Fruit fly (Drosophila melanogaster): ENCODE data around the gene CG33927.
A peak's percentile ranks its signal among the peaks of the same experiment; 100 is the strongest.

Gene CG33927

DNA sequence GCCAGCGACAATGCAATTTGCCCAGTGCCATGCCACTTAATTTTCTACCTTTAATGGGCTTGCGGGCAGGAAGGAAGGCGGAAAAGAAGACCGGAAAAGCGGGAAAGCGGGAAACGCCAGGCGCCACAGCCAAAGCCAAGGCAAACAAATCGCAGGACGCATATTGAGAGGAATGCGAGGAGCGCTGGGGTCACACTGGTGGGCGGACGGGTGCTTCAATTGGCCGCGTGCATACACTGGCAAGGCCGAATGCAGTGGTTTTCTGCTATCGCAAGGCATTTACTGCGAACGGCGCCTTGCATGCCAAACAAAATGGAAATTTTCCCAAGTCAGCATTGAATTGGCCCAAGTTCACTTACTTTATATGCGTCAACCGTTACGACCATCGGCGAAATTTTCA lies 38.0 kb upstream of the CG33927 start:
- no peak for TF ChIP-seq CG33017 (tag; optimal IDR thresholded peaks at IDR 0.05)
- TF ChIP-seq ovo (GFP tag; optimal IDR thresholded peaks at IDR 0.05) = no peak
- peak; percentile 65 for TF ChIP-seq tj (GFP tag; optimal IDR thresholded peaks at IDR 0.05)

dm6 chr3R:4726796-4727195 lies 36.4 kb upstream of the CG33927 start:
- TF ChIP-seq CG33017 (tag; optimal IDR thresholded peaks at IDR 0.05) (no peak), CG5204 (GFP tag; optimal IDR thresholded peaks at IDR 0.05) (no peak), CG7045 (GFP tag; optimal IDR thresholded peaks at IDR 0.05) (no peak), Mnt (GFP tag; optimal IDR thresholded peaks at IDR 0.05) (no peak), CG1620 (GFP tag; optimal IDR thresholded peaks at IDR 0.05) (no peak), CG12768 (GFP tag; optimal IDR thresholded peaks at IDR 0.05) (no peak), CG7101 (tag; optimal IDR thresholded peaks at IDR 0.05) (no peak), cic (GFP tag; optimal IDR thresholded peaks at IDR 0.05) (no peak), Clk (GFP tag; optimal IDR thresholded peaks at IDR 0.05) (no peak)

DNA sequence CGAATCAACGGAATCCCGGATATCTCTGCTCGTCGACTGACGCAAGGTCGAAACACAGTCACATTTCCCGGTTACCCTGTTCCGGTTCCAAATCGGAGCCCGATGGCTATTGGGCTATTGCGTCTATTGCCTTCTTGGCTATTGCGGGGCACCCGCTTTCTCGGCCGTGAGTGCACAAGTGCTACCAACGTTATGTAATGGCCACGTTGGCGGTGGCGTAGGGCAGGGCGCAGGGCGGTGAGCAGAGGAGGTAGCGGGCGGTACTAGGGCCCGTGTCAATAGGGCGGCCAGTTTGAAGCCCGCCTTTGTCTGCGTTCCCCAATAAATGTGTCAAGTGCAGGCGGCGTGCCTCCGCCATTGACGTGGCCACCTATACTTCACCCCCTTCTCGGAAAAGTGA lies 35.9 kb upstream of the CG33927 start:
- TF ChIP-seq tj (GFP tag; optimal IDR thresholded peaks at IDR 0.05) (no peak), CG5204 (GFP tag; optimal IDR thresholded peaks at IDR 0.05) (no peak), CG7045 (GFP tag; optimal IDR thresholded peaks at IDR 0.05) (no peak), bab1 (GFP tag; optimal IDR thresholded peaks at IDR 0.05) (no peak), cnc (optimal IDR thresholded peaks at IDR 0.05) (no peak), CG33017 (tag; optimal IDR thresholded peaks at IDR 0.05) (no peak), kay (GFP tag; ENCODE audit: borderline replicate concordance) (no peak), CG11617 (GFP tag; optimal IDR thresholded peaks at IDR 0.05) (no peak), Mnt (GFP tag; optimal IDR thresholded peaks at IDR 0.05) (no peak), Hr96 (GFP tag; optimal IDR thresholded peaks at IDR 0.05) (no peak), Clk (GFP tag; optimal IDR thresholded peaks at IDR 0.05) (no peak), pad (GFP tag; optimal IDR thresholded peaks at IDR 0.05) (no peak), CG12768 (GFP tag; optimal IDR thresholded peaks at IDR 0.05) (no peak), toe (GFP tag; optimal IDR thresholded peaks at IDR 0.05) (no peak), cic (GFP tag; optimal IDR thresholded peaks at IDR 0.05) (no peak), CG14711 (tag; optimal IDR thresholded peaks at IDR 0.05) (no peak), CG1620 (GFP tag; optimal IDR thresholded peaks at IDR 0.05) (no peak), CG7101 (tag; optimal IDR thresholded peaks at IDR 0.05) (no peak)

- no peak for TF ChIP-seq CG7101 (tag; optimal IDR thresholded peaks at IDR 0.05)
- TF ChIP-seq kay (GFP tag; ENCODE audit: borderline replicate concordance) = no peak
- no peak for TF ChIP-seq CG1620 (GFP tag; optimal IDR thresholded peaks at IDR 0.05)
- TF ChIP-seq CG12768 (GFP tag; optimal IDR thresholded peaks at IDR 0.05) = no peak
- no peak for TF ChIP-seq Clk (GFP tag; optimal IDR thresholded peaks at IDR 0.05)
- TF ChIP-seq cnc (optimal IDR thresholded peaks at IDR 0.05) = no peak
- TF ChIP-seq pad (GFP tag; optimal IDR thresholded peaks at IDR 0.05) = no peak
- no peak for TF ChIP-seq CG33017 (tag; optimal IDR thresholded peaks at IDR 0.05)
- no peak for TF ChIP-seq CG11617 (GFP tag; optimal IDR thresholded peaks at IDR 0.05)
- TF ChIP-seq CG14711 (tag; optimal IDR thresholded peaks at IDR 0.05) = no peak
- TF ChIP-seq Hr96 (GFP tag; optimal IDR thresholded peaks at IDR 0.05) = no peak
- TF ChIP-seq CG5204 (GFP tag; optimal IDR thresholded peaks at IDR 0.05) = no peak
- TF ChIP-seq Mnt (GFP tag; optimal IDR thresholded peaks at IDR 0.05) = no peak
- no peak for TF ChIP-seq ovo (GFP tag; optimal IDR thresholded peaks at IDR 0.05)
- no peak for TF ChIP-seq toe (GFP tag; optimal IDR thresholded peaks at IDR 0.05)
- TF ChIP-seq CG7045 (GFP tag; optimal IDR thresholded peaks at IDR 0.05) = no peak
- no peak for TF ChIP-seq tj (GFP tag; optimal IDR thresholded peaks at IDR 0.05)
- TF ChIP-seq cic (GFP tag; optimal IDR thresholded peaks at IDR 0.05) = no peak
- TF ChIP-seq bab1 (GFP tag; optimal IDR thresholded peaks at IDR 0.05) = no peak
Observed at dm6 chr3R:4725349-4725748, 34.9 kb upstream of the CG33927 start.

dm6 chr3R:4724323-4724832 lies 34.0 kb upstream of the CG33927 start:
- TF ChIP-seq CG14711 (tag; optimal IDR thresholded peaks at IDR 0.05) (no peak), cic (GFP tag; optimal IDR thresholded peaks at IDR 0.05) (no peak), CG7101 (tag; optimal IDR thresholded peaks at IDR 0.05) (no peak), Hr96 (GFP tag; optimal IDR thresholded peaks at IDR 0.05) (no peak)

dm6 chr3R:4717586-4717985 lies 27.2 kb upstream of the CG33927 start:
- TF ChIP-seq tj (GFP tag; optimal IDR thresholded peaks at IDR 0.05) (no peak), CG33017 (tag; optimal IDR thresholded peaks at IDR 0.05) (no peak), cnc (optimal IDR thresholded peaks at IDR 0.05) (no peak), bab1 (GFP tag; optimal IDR thresholded peaks at IDR 0.05) (no peak), CG7045 (GFP tag; optimal IDR thresholded peaks at IDR 0.05) (no peak), CG12768 (GFP tag; optimal IDR thresholded peaks at IDR 0.05) (no peak), CG1620 (GFP tag; optimal IDR thresholded peaks at IDR 0.05) (no peak), cic (GFP tag; optimal IDR thresholded peaks at IDR 0.05) (no peak), kay (GFP tag; ENCODE audit: borderline replicate concordance) (no peak), Clk (GFP tag; optimal IDR thresholded peaks at IDR 0.05) (no peak), CG5204 (GFP tag; optimal IDR thresholded peaks at IDR 0.05) (no peak), CG14711 (tag; optimal IDR thresholded peaks at IDR 0.05) (no peak), toe (GFP tag; optimal IDR thresholded peaks at IDR 0.05) (no peak), Crg-1 (GFP tag; optimal IDR thresholded peaks at IDR 0.05) (no peak), Mnt (GFP tag; optimal IDR thresholded peaks at IDR 0.05) (no peak)

DNA sequence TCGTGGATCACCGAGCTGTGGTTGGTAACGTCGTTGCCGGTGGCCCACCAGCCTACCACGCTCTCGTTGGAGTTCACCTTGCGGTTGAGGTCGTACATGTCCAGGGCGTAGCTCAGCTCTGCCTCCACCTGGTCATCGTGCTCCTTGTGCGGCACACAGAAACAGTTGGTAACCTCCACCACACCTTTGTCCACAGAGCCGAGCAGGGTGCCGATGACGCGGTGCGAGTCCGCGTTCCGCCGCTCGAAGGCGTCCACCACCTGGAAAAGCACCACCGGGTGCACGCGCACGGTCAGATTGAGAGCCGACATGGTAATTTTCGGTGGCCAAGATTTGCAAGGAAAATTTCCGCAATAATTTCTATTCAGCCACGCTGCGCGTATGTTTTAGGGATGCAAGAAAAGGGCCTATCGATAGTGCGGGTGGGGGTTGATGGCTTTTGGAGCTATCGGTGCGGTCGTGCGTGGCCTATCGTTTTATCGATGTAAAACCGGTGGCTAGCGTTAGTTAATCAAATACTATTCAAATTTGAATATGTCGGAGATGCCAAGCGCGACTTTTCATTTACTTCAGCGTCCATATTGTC lies 23.5 kb upstream of the CG33927 start, which contains the start of gene eIF3f1:
Gene eIF3f1 (minus strand): TSS at position 408 of the 586 bp plus-strand sequence.
- no peak for TF ChIP-seq kay (GFP tag; ENCODE audit: borderline replicate concordance)
- TF ChIP-seq cic (GFP tag; optimal IDR thresholded peaks at IDR 0.05) = no peak
- TF ChIP-seq Clk (GFP tag; optimal IDR thresholded peaks at IDR 0.05) = no peak
- peak; percentile 60 for TF ChIP-seq bab1 (GFP tag; optimal IDR thresholded peaks at IDR 0.05)
- no peak for TF ChIP-seq tj (GFP tag; optimal IDR thresholded peaks at IDR 0.05)
- TF ChIP-seq CG33017 (tag; optimal IDR thresholded peaks at IDR 0.05) = no peak
- TF ChIP-seq CG12768 (GFP tag; optimal IDR thresholded peaks at IDR 0.05) = no peak
- TF ChIP-seq pad (GFP tag; optimal IDR thresholded peaks at IDR 0.05) = peak; percentile 0
- TF ChIP-seq Hr96 (GFP tag; optimal IDR thresholded peaks at IDR 0.05) = no peak
- no peak for TF ChIP-seq cnc (optimal IDR thresholded peaks at IDR 0.05)
- no peak for TF ChIP-seq CG11617 (GFP tag; optimal IDR thresholded peaks at IDR 0.05)
- peak; percentile 29 for TF ChIP-seq CG1620 (GFP tag; optimal IDR thresholded peaks at IDR 0.05)
- TF ChIP-seq CG7101 (tag; optimal IDR thresholded peaks at IDR 0.05) = peak; percentile 17
- no peak for TF ChIP-seq CG14711 (tag; optimal IDR thresholded peaks at IDR 0.05)
- TF ChIP-seq CG5204 (GFP tag; optimal IDR thresholded peaks at IDR 0.05) = no peak
- TF ChIP-seq CG7045 (GFP tag; optimal IDR thresholded peaks at IDR 0.05) = no peak
- TF ChIP-seq Mnt (GFP tag; optimal IDR thresholded peaks at IDR 0.05) = peak; percentile 84
- no peak for TF ChIP-seq toe (GFP tag; optimal IDR thresholded peaks at IDR 0.05)
- TF ChIP-seq ovo (GFP tag; optimal IDR thresholded peaks at IDR 0.05) = peak; percentile 40
- no peak for TF ChIP-seq Crg-1 (GFP tag; optimal IDR thresholded peaks at IDR 0.05)
